Worm (Caenorhabditis elegans) whole organism, L1 larva: ENCODE data around the gene F37A8.1.

Source experiments
- C16A3.4 ChIP-seq: fragments of 150-350 bp; optimal IDR thresholded peaks from 2 replicates; lab custom pipeline; 2014; ENCODE audit warnings: missing biosample characterization, missing genetic modification characterization
- C34B4.2 ChIP-seq: sonication (generic microtip); optimal IDR thresholded peaks from 2 replicates; lab custom pipeline; 2017; ENCODE audit warnings: mild to moderate bottlenecking, missing genetic modification characterization, missing compliant biosample characterization
- aly-2 ChIP-seq: fragments of 150-350 bp; optimal IDR thresholded peaks from 2 replicates; lab custom pipeline; 2014; ENCODE audit warnings: missing biosample characterization, missing genetic modification characterization
- ama-1 ChIP-seq: fragments of 150-350 bp; optimal IDR thresholded peaks from 2 replicates; lab custom pipeline; 2014
- ceh-63 ChIP-seq: fragments of 200-800 bp; sonication (Bioruptor generic); optimal IDR thresholded peaks from 2 replicates; lab custom pipeline; 2018; ENCODE audit warnings: mild to moderate bottlenecking, missing genetic modification characterization, missing compliant biosample characterization
- ceh-82 ChIP-seq, 3 experiments: fragments of 150-350 bp in 1 of 3; sonication (generic microtip) in 2 of 3; optimal IDR thresholded peaks; 2 replicates each; lab custom pipeline; 2014 to 2017; ENCODE audit warnings: missing biosample characterization in 3 of 3, missing genetic modification characterization in 3 of 3
- dsc-1 ChIP-seq: sonication (generic microtip); optimal IDR thresholded peaks from 2 replicates; lab custom pipeline; 2016; ENCODE audit warnings: mild to moderate bottlenecking, missing genetic modification characterization, missing compliant biosample characterization
- efl-1 ChIP-seq, 4 experiments: fragments of 150-350 bp; optimal IDR thresholded peaks in 3 of 4; peaks in 1 of 4; 1 replicate in 1 of 4; 2 replicates in 3 of 4; lab custom pipeline; 2014; ENCODE audit warnings: missing biosample characterization in 2 of 4, missing genetic modification characterization in 2 of 4, missing genetic modification reagents in 2 of 4
- efl-3 ChIP-seq: fragments of 200-800 bp; sonication (Bioruptor generic); optimal IDR thresholded peaks from 2 replicates; lab custom pipeline; 2018; ENCODE audit warnings: mild to moderate bottlenecking, missing genetic modification characterization, missing compliant biosample characterization
- egl-27 ChIP-seq, 2 experiments: fragments of 150-350 bp in 1 of 2; sonication (generic microtip); optimal IDR thresholded peaks; 3 replicates each; lab custom pipeline; 2017 to 2018; ENCODE audit warnings: missing biosample characterization in 2 of 2, missing genetic modification characterization in 2 of 2, missing genetic modification reagents in 2 of 2
- elt-3 ChIP-seq, 6 experiments: fragments of 150-350 bp in 1 of 6; sonication (generic microtip); optimal IDR thresholded peaks; 2 replicates each; lab custom pipeline; 2017 to 2018; ENCODE audit warnings: missing biosample characterization in 6 of 6, missing genetic modification characterization in 6 of 6, inconsistent platforms in 1 of 6
- ets-5 ChIP-seq: fragments of 200-800 bp; sonication (Bioruptor generic); IDR thresholded peaks from 2 replicates; pipeline ENCODE4 v1.3.6; 2022; ENCODE audit warnings: missing genetic modification characterization, missing compliant biosample characterization
- fkh-4 ChIP-seq: sonication (generic microtip); optimal IDR thresholded peaks from 2 replicates; lab custom pipeline; 2016; ENCODE audit warnings: missing compliant biosample characterization, missing genetic modification characterization, borderline replicate concordance
- hlh-17 ChIP-seq: fragments of 200-800 bp; sonication (Bioruptor generic); optimal IDR thresholded peaks from 2 replicates; lab custom pipeline; 2018; ENCODE audit warnings: missing genetic modification characterization, mild to moderate bottlenecking, missing compliant biosample characterization, moderate library complexity, borderline replicate concordance
- hlh-4 ChIP-seq: sonication (generic microtip); optimal IDR thresholded peaks from 2 replicates; lab custom pipeline; 2016; ENCODE audit warnings: mild to moderate bottlenecking, missing genetic modification characterization, missing compliant biosample characterization
- isw-1 ChIP-seq: fragments of 200-800 bp; sonication (Bioruptor generic); IDR thresholded peaks from 2 replicates; pipeline ENCODE4 v1.3.6; 2022; ENCODE audit warnings: missing genetic modification characterization, missing compliant biosample characterization
- lin-13 ChIP-seq: fragments of 150-350 bp; optimal IDR thresholded peaks from 2 replicates; lab custom pipeline; 2014; ENCODE audit warnings: missing biosample characterization, missing genetic modification reagents, missing genetic modification characterization
- lin-35 ChIP-seq, 2 experiments: fragments of 150-350 bp; optimal IDR thresholded peaks; 2 replicates each; lab custom pipeline; 2014; ENCODE audit warnings: missing biosample characterization in 2 of 2, missing genetic modification characterization in 2 of 2, missing genetic modification reagents in 2 of 2
- lir-3 ChIP-seq: sonication (generic microtip); optimal IDR thresholded peaks from 2 replicates; lab custom pipeline; 2016; ENCODE audit warnings: mild to moderate bottlenecking, missing genetic modification characterization, moderate library complexity, missing compliant biosample characterization; ENCODE audit not compliant: poor library complexity
- lsy-2 ChIP-seq, 2 experiments: fragments of 150-350 bp; optimal IDR thresholded peaks; 2 replicates each; lab custom pipeline; 2014; ENCODE audit warnings: missing biosample characterization in 2 of 2, missing genetic modification characterization in 2 of 2
- mab-9 ChIP-seq: fragments of 200-800 bp; sonication (Bioruptor generic); IDR thresholded peaks from 2 replicates; pipeline ENCODE4 v1.3.6; 2022; ENCODE audit warnings: missing genetic modification reagents, missing genetic modification characterization, missing compliant biosample characterization
- mdl-1 ChIP-seq, 2 experiments: fragments of 150-350 bp; optimal IDR thresholded peaks; 2 replicates each; lab custom pipeline; 2014 to 2017; ENCODE audit warnings: missing biosample characterization in 2 of 2, missing genetic modification characterization in 2 of 2, inconsistent platforms in 1 of 2
- mef-2 ChIP-seq: fragments of 150-350 bp; optimal IDR thresholded peaks from 2 replicates; lab custom pipeline; 2014; ENCODE audit warnings: missing biosample characterization, missing genetic modification characterization
- mep-1 ChIP-seq: fragments of 150-350 bp; optimal IDR thresholded peaks from 2 replicates; lab custom pipeline; 2014; ENCODE audit warnings: missing biosample characterization, missing genetic modification characterization
- nhr-12 ChIP-seq: sonication (generic microtip); optimal IDR thresholded peaks from 2 replicates; lab custom pipeline; 2017; ENCODE audit warnings: missing biosample characterization, missing genetic modification characterization
- nhr-19 ChIP-seq: fragments of 200-800 bp; sonication (Bioruptor generic); conservative IDR thresholded peaks from 2 replicates; pipeline ENCODE4 v1.3.6; 2022; ENCODE audit warnings: missing genetic modification characterization, missing compliant biosample characterization
- nhr-28 ChIP-seq: fragments of 150-350 bp; optimal IDR thresholded peaks from 2 replicates; lab custom pipeline; 2014; ENCODE audit warnings: missing biosample characterization, missing genetic modification characterization
- nhr-76 ChIP-seq: sonication (generic microtip); optimal IDR thresholded peaks from 2 replicates; lab custom pipeline; 2017; ENCODE audit warnings: missing biosample characterization, missing genetic modification characterization
- nhr-90 ChIP-seq: sonication (generic microtip); optimal IDR thresholded peaks from 2 replicates; lab custom pipeline; 2016; ENCODE audit warnings: mild to moderate bottlenecking, missing genetic modification characterization, missing compliant biosample characterization; ENCODE audit not compliant: poor library complexity
- pax-3 ChIP-seq: fragments of 200-800 bp; sonication (Bioruptor generic); optimal IDR thresholded peaks from 2 replicates; lab custom pipeline; 2018; ENCODE audit warnings: mild to moderate bottlenecking, missing genetic modification characterization, moderate library complexity, missing compliant biosample characterization
- rnt-1 ChIP-seq: sonication (generic microtip); optimal IDR thresholded peaks from 2 replicates; lab custom pipeline; 2016; ENCODE audit warnings: mild to moderate bottlenecking, missing genetic modification characterization, moderate library complexity, missing compliant biosample characterization
- skn-1 ChIP-seq: fragments of 150-350 bp; optimal IDR thresholded peaks from 2 replicates; lab custom pipeline; 2014; ENCODE audit warnings: missing biosample characterization, missing genetic modification characterization
- snpc-4 ChIP-seq: fragments of 150-350 bp; optimal IDR thresholded peaks from 2 replicates; lab custom pipeline; 2014; ENCODE audit warnings: missing biosample characterization, missing genetic modification characterization
- sox-4 ChIP-seq: sonication (generic microtip); optimal IDR thresholded peaks from 2 replicates; lab custom pipeline; 2016; ENCODE audit warnings: missing genetic modification characterization, missing compliant biosample characterization
- unc-130 ChIP-seq: fragments of 150-350 bp; optimal IDR thresholded peaks from 2 replicates; lab custom pipeline; 2017; ENCODE audit warnings: missing biosample characterization, missing genetic modification characterization, inconsistent platforms
- unc-62 ChIP-seq: fragments of 150-350 bp; optimal IDR thresholded peaks from 2 replicates; lab custom pipeline; 2014; ENCODE audit warnings: missing biosample characterization, missing genetic modification reagents, missing genetic modification characterization
- unc-86 ChIP-seq: sonication (generic microtip); optimal IDR thresholded peaks from 2 replicates; lab custom pipeline; 2016; ENCODE audit warnings: missing genetic modification characterization, missing compliant biosample characterization
- unc-98 ChIP-seq: fragments of 200-800 bp; sonication (Bioruptor generic); IDR thresholded peaks from 2 replicates; pipeline ENCODE4 v1.3.6; 2022; ENCODE audit warnings: missing genetic modification characterization, missing compliant biosample characterization
- vab-15 ChIP-seq: sonication (generic microtip); optimal IDR thresholded peaks from 2 replicates; lab custom pipeline; 2017; ENCODE audit warnings: missing genotype, mild to moderate bottlenecking, missing genetic modification characterization, missing compliant biosample characterization
- zag-1 ChIP-seq: fragments of 150-350 bp; optimal IDR thresholded peaks from 2 replicates; lab custom pipeline; 2014; ENCODE audit warnings: missing biosample characterization, missing genetic modification characterization
- zip-4 ChIP-seq: fragments of 200-800 bp; sonication (Bioruptor generic); optimal IDR thresholded peaks from 2 replicates; lab custom pipeline; 2018; ENCODE audit warnings: mild to moderate bottlenecking, missing genetic modification characterization, moderate library complexity, missing compliant biosample characterization
- ztf-11 ChIP-seq, 2 experiments: sonication (generic microtip); optimal IDR thresholded peaks; 2 replicates each; lab custom pipeline; 2016 to 2017; ENCODE audit warnings: missing genetic modification characterization in 2 of 2, missing biosample characterization in 1 of 2, missing compliant biosample characterization in 1 of 2
- ztf-4 ChIP-seq: fragments of 150-350 bp; optimal IDR thresholded peaks from 2 replicates; lab custom pipeline; 2014; ENCODE audit warnings: missing biosample characterization, missing genetic modification characterization

Gene F37A8.1

ce11 chrIII:3954220-3954619 is 26.0 kb downstream of the F37A8.1 start (continued):
- no peak for TF ChIP-seq nhr-28 (tag; lab: Kevin White, UChicago)
- TF ChIP-seq ets-5 (GFP tag; lab: Robert Waterston, UW) = no peak
- peak; percentile 22 for TF ChIP-seq unc-86 (tag; lab: Kevin White, UChicago)
- no peak for TF ChIP-seq isw-1
- no peak for TF ChIP-seq hlh-17
- peak in 1 of 3 experiments; percentile 8 for TF ChIP-seq ceh-82 (tag; optimal IDR thresholded peaks at IDR 0.05; lab: Kevin White, UChicago)
- TF ChIP-seq ama-1 (lab: Kevin White, UChicago) = peak; percentile 59
- TF ChIP-seq nhr-12 (tag; lab: Kevin White, UChicago) = no peak
- TF ChIP-seq dsc-1 (tag; lab: Kevin White, UChicago) = peak; percentile 46
- TF ChIP-seq unc-62 (GFP tag; lab: Kevin White, UChicago) = no peak
- no peak for TF ChIP-seq snpc-4 (tag; lab: Kevin White, UChicago)
- no peak for TF ChIP-seq skn-1 (tag; lab: Kevin White, UChicago)
- TF ChIP-seq C34B4.2 (tag; lab: Kevin White, UChicago) = no peak
- no peak for TF ChIP-seq zip-4 (GFP tag; lab: Kevin White, UChicago)
- no peak for TF ChIP-seq efl-3 (GFP tag; lab: Kevin White, UChicago)
- peak; percentile 34 for TF ChIP-seq rnt-1 (tag; lab: Kevin White, UChicago)
- no peak for TF ChIP-seq fkh-4 (tag; lab: Kevin White, UChicago)
- TF ChIP-seq lir-3 = peak; percentile 38
- no peak for TF ChIP-seq aly-2 (tag; lab: Kevin White, UChicago)
- TF ChIP-seq pax-3 = peak; percentile 57
- no peak for TF ChIP-seq nhr-90
- peak; percentile 52 for TF ChIP-seq mep-1 (tag; lab: Kevin White, UChicago)
- peak; percentile 42 for TF ChIP-seq C16A3.4 (tag; lab: Kevin White, UChicago)
- TF ChIP-seq nhr-76 (tag; lab: Kevin White, UChicago) = no peak
- no peak for TF ChIP-seq mef-2 (tag; lab: Kevin White, UChicago)
- peak; percentile 42 to 58 for TF ChIP-seq lsy-2 (tag; optimal IDR thresholded peaks at IDR 0.05; lab: Kevin White, UChicago)
- peak; percentile 29 for TF ChIP-seq vab-15 (tag; lab: Kevin White, UChicago)
- peak in 1 of 2 experiments; percentile 8 for TF ChIP-seq ztf-11 (tag; optimal IDR thresholded peaks at IDR 0.05; lab: Kevin White, UChicago)
- no peak for TF ChIP-seq hlh-4 (tag; lab: Kevin White, UChicago)
- TF ChIP-seq mdl-1 (tag; optimal IDR thresholded peaks at IDR 0.05; lab: Kevin White, UChicago) = peak in 1 of 2 experiments; percentile 90
- no peak for TF ChIP-seq egl-27 (tag; optimal IDR thresholded peaks at IDR 0.05; lab: Kevin White, UChicago)
- peak in 1 of 2 experiments; percentile 30 for TF ChIP-seq efl-1 (optimal IDR thresholded peaks at IDR 0.05; lab: Kevin White, UChicago)
- peak in 1 of 2 experiments; percentile 90 for TF ChIP-seq efl-1 (GFP tag; optimal IDR thresholded peaks at IDR 0.05 in 1 of 2; lab: Kevin White, UChicago)
- peak; percentile 49; the same call in 1 of the 2 replicates for TF ChIP-seq nhr-19 (GFP tag; lab: Robert Waterston, UW)
- no peak for TF ChIP-seq zag-1 (tag; lab: Kevin White, UChicago)
- no peak for TF ChIP-seq elt-3 (tag; optimal IDR thresholded peaks at IDR 0.05; lab: Kevin White, UChicago)
- TF ChIP-seq sox-4 (tag; lab: Kevin White, UChicago) = no peak
- no peak for TF ChIP-seq mab-9 (GFP tag; lab: Robert Waterston, UW)
- peak; percentile 19 for TF ChIP-seq lin-13 (GFP tag; lab: Kevin White, UChicago)
- TF ChIP-seq lin-35 (GFP tag; optimal IDR thresholded peaks at IDR 0.05; lab: Kevin White, UChicago) = peak; percentile 20 to 70
- no peak for TF ChIP-seq unc-98
- TF ChIP-seq ztf-4 (tag; lab: Kevin White, UChicago) = peak; percentile 70
- TF ChIP-seq ceh-63 (GFP tag; lab: Kevin White, UChicago) = no peak
- peak; percentile 54 for TF ChIP-seq unc-130 (tag; lab: Kevin White, UChicago)
